Fruit fly (Drosophila melanogaster) whole organism, embryonic: ENCODE data around the gene CG10211.

Experiments used
- Antp ChIP-seq: fragments of 200-800 bp; sonication (Bioruptor generic); optimal IDR thresholded peaks from 3 replicates; lab custom pipeline; 2016; ENCODE audit warnings: missing biosample characterization, missing genetic modification characterization
- B-H2 ChIP-seq: fragments of 200-800 bp; sonication (Bioruptor generic); optimal IDR thresholded peaks from 2 replicates; lab custom pipeline; 2018; ENCODE audit warnings: missing biosample characterization, mild to moderate bottlenecking, missing genetic modification characterization
- CG10209 ChIP-seq: fragments of 200-800 bp; sonication (Bioruptor generic); optimal IDR thresholded peaks from 3 replicates; lab custom pipeline; 2017; ENCODE audit warnings: missing biosample characterization, mild to moderate bottlenecking, missing genetic modification characterization, missing genetic modification reagents
- CG12104 ChIP-seq: fragments of 200-800 bp; sonication (Bioruptor generic); optimal IDR thresholded peaks from 3 replicates; lab custom pipeline; 2016; ENCODE audit warnings: missing biosample characterization, missing genetic modification characterization
- CG12744 ChIP-seq: fragments of 200-800 bp; sonication (Bioruptor generic); optimal IDR thresholded peaks from 2 replicates; lab custom pipeline; 2016; ENCODE audit warnings: missing biosample characterization, missing genetic modification characterization
- CG12942 ChIP-seq: fragments of 200-800 bp; sonication (Bioruptor generic); optimal IDR thresholded peaks from 3 replicates; lab custom pipeline; 2016; ENCODE audit warnings: missing biosample characterization, missing genetic modification characterization
- CG13894 ChIP-seq: fragments of 200-800 bp; sonication (Bioruptor generic); optimal IDR thresholded peaks from 3 replicates; lab custom pipeline; 2018; ENCODE audit warnings: missing biosample characterization, mild to moderate bottlenecking, missing genetic modification characterization, moderate library complexity
- CG14965 ChIP-seq: fragments of 200-800 bp; sonication (Bioruptor generic); optimal IDR thresholded peaks from 2 replicates; lab custom pipeline; 2016; ENCODE audit warnings: missing biosample characterization, missing genetic modification characterization, borderline replicate concordance
- CG17186 ChIP-seq: fragments of 200-800 bp; sonication (Bioruptor generic); optimal IDR thresholded peaks from 3 replicates; lab custom pipeline; 2017; ENCODE audit warnings: missing biosample characterization, missing genetic modification reagents, missing genetic modification characterization
- CG2202 ChIP-seq: fragments of 200-800 bp; sonication (Bioruptor generic); optimal IDR thresholded peaks from 2 replicates; lab custom pipeline; 2018; ENCODE audit warnings: missing biosample characterization, mild to moderate bottlenecking, missing genetic modification characterization
- CG4707 ChIP-seq: fragments of 200-800 bp; sonication (Bioruptor generic); optimal IDR thresholded peaks from 2 replicates; lab custom pipeline; 2018; ENCODE audit warnings: missing biosample characterization, mild to moderate bottlenecking, missing genetic modification characterization, moderate library complexity
- CG8281 ChIP-seq: fragments of 200-800 bp; sonication (Bioruptor generic); optimal IDR thresholded peaks from 2 replicates; lab custom pipeline; 2018; ENCODE audit warnings: missing biosample characterization, mild to moderate bottlenecking, missing genetic modification characterization, moderate library complexity
- CG8944 ChIP-seq: fragments of 200-800 bp; sonication (Bioruptor generic); optimal IDR thresholded peaks from 3 replicates; lab custom pipeline; 2016; ENCODE audit warnings: missing biosample characterization, missing genetic modification characterization
- CG9215 ChIP-seq: fragments of 200-800 bp; sonication (Bioruptor generic); IDR thresholded peaks from 2 replicates; pipeline ENCODE4 v1.3.6; 2022; ENCODE audit warnings: missing biosample characterization, missing genetic modification characterization
- CG9609 ChIP-seq: fragments of 200-800 bp; sonication (Bioruptor generic); optimal IDR thresholded peaks from 3 replicates; lab custom pipeline; 2016; ENCODE audit warnings: missing biosample characterization, missing genetic modification characterization
- D19A ChIP-seq: fragments of 200-800 bp; optimal IDR thresholded peaks from 3 replicates; lab custom pipeline; 2019; ENCODE audit warnings: missing biosample characterization, mild to moderate bottlenecking, missing genetic modification characterization, moderate library complexity
- Ets65A ChIP-seq: fragments of 200-800 bp; sonication (Bioruptor generic); peaks from one replicate; lab custom pipeline; 2016; ENCODE audit warnings: missing biosample characterization, missing genetic modification characterization
- Fer1 ChIP-seq: fragments of 200-800 bp; sonication (Bioruptor generic); optimal IDR thresholded peaks from 2 replicates; lab custom pipeline; 2017; ENCODE audit warnings: missing biosample characterization, mild to moderate bottlenecking, missing genetic modification characterization
- Fer3 ChIP-seq: fragments of 200-800 bp; sonication (Bioruptor generic); optimal IDR thresholded peaks from 2 replicates; lab custom pipeline; 2018; ENCODE audit warnings: missing biosample characterization, mild to moderate bottlenecking, missing genetic modification characterization, moderate library complexity
- HLH4C ChIP-seq: fragments of 200-800 bp; sonication (Bioruptor generic); IDR thresholded peaks from 3 replicates; pipeline ENCODE4 v1.3.6; 2022; ENCODE audit warnings: missing biosample characterization, missing genetic modification characterization; ENCODE audit not compliant: partially characterized antibody
- Hey ChIP-seq: fragments of 200-800 bp; sonication (Bioruptor generic); optimal IDR thresholded peaks from 3 replicates; lab custom pipeline; 2018; ENCODE audit warnings: missing biosample characterization, mild to moderate bottlenecking, missing genetic modification characterization
- Mrtf ChIP-seq: fragments of 200-800 bp; sonication (Bioruptor generic); IDR thresholded peaks from 3 replicates; pipeline ENCODE4 v1.3.6; 2022; ENCODE audit warnings: missing biosample characterization, missing genetic modification characterization
- Neu2 ChIP-seq: fragments of 200-800 bp; sonication (Bioruptor generic); optimal IDR thresholded peaks from 3 replicates; lab custom pipeline; 2016; ENCODE audit warnings: missing biosample characterization, missing genetic modification characterization, borderline replicate concordance
- Nf-YB ChIP-seq: fragments of 200-800 bp; sonication (Bioruptor generic); optimal IDR thresholded peaks from 3 replicates; lab custom pipeline; 2019; ENCODE audit warnings: missing biosample characterization, mild to moderate bottlenecking, missing genetic modification characterization, moderate library complexity
- Oaz ChIP-seq: fragments of 200-800 bp; sonication (Bioruptor generic); IDR thresholded peaks from 2 replicates; pipeline ENCODE4 v1.3.6; 2022; ENCODE audit warnings: missing biosample characterization, missing genetic modification characterization
- ase ChIP-seq: fragments of 200-800 bp; sonication (Bioruptor generic); IDR thresholded peaks from 3 replicates; pipeline ENCODE4 v1.3.6; 2022; ENCODE audit warnings: missing biosample characterization, missing genetic modification characterization
- caup ChIP-seq: fragments of 200-800 bp; sonication (Bioruptor generic); optimal IDR thresholded peaks from 3 replicates; lab custom pipeline; 2017; ENCODE audit warnings: missing biosample characterization, mild to moderate bottlenecking, missing genetic modification characterization, moderate library complexity; ENCODE audit not compliant: severe bottlenecking
- cwo ChIP-seq: fragments of 200-800 bp; sonication (Bioruptor generic); optimal IDR thresholded peaks from 3 replicates; lab custom pipeline; 2017; ENCODE audit warnings: missing biosample characterization, missing genetic modification characterization, mild to moderate bottlenecking, moderate library complexity, missing genetic modification reagents
- dm ChIP-seq: fragments of 200-800 bp; sonication (Bioruptor generic); optimal IDR thresholded peaks from 3 replicates; lab custom pipeline; 2016; ENCODE audit warnings: missing biosample characterization, missing genetic modification characterization
- gem ChIP-seq: fragments of 200-800 bp; sonication (Bioruptor generic); optimal IDR thresholded peaks from 2 replicates; lab custom pipeline; 2019; ENCODE audit warnings: missing biosample characterization, mild to moderate bottlenecking, missing genetic modification characterization, moderate library complexity
- hbn ChIP-seq: fragments of 200-800 bp; sonication (Bioruptor generic); IDR thresholded peaks from 2 replicates; pipeline ENCODE4 v1.3.6; 2022; ENCODE audit warnings: missing biosample characterization, missing genetic modification characterization; ENCODE audit not compliant: partially characterized antibody
- hkb ChIP-seq, 2 experiments: fragments of 200-800 bp in 1 of 2; fragments of >200 bp in 1 of 2; sonication (Bioruptor generic) in 1 of 2; IDR thresholded peaks in 1 of 2; optimal IDR thresholded peaks in 1 of 2; 2 replicates each; pipeline versions ENCODE4 v1.3.6 to Lab custom; 2017 to 2022; ENCODE audit warnings: missing biosample characterization in 1 of 2, missing genetic modification characterization in 1 of 2
- kni ChIP-seq: fragments of 200-800 bp; sonication (Bioruptor generic); optimal IDR thresholded peaks from 3 replicates; lab custom pipeline; 2017; ENCODE audit warnings: mild to moderate bottlenecking, missing biosample characterization, missing genetic modification reagents, missing genetic modification characterization
- knrl ChIP-seq: fragments of 200-800 bp; sonication (Bioruptor generic); IDR thresholded peaks from 3 replicates; pipeline ENCODE4 v1.3.6; 2022; ENCODE audit warnings: missing biosample characterization, missing genetic modification characterization; ENCODE audit not compliant: partially characterized antibody
- lab ChIP-seq: fragments of 200-800 bp; sonication (Bioruptor generic); optimal IDR thresholded peaks from 3 replicates; lab custom pipeline; 2017; ENCODE audit warnings: missing biosample characterization, missing genetic modification characterization, mild to moderate bottlenecking, moderate library complexity, missing genetic modification reagents
- lilli ChIP-seq: fragments of 200-800 bp; sonication (Bioruptor generic); optimal IDR thresholded peaks from 3 replicates; lab custom pipeline; 2016; ENCODE audit warnings: missing biosample characterization, missing genetic modification characterization
- nmo ChIP-seq: fragments of 200-800 bp; sonication (Bioruptor generic); optimal IDR thresholded peaks from 2 replicates; lab custom pipeline; 2018; ENCODE audit warnings: missing biosample characterization, mild to moderate bottlenecking, missing genetic modification characterization, moderate library complexity
- otp ChIP-seq: fragments of 200-800 bp; sonication (Bioruptor generic); IDR thresholded peaks from 3 replicates; pipeline ENCODE4, ENCODE4 v1.3.6; 2022; ENCODE audit warnings: missing biosample characterization, missing genetic modification characterization
- sd ChIP-seq: fragments of 200-800 bp; sonication (Bioruptor generic); optimal IDR thresholded peaks from 3 replicates; lab custom pipeline; 2018; ENCODE audit warnings: missing biosample characterization, mild to moderate bottlenecking, missing genetic modification characterization, moderate library complexity
- sob ChIP-seq: fragments of 200-800 bp; sonication (Bioruptor generic); IDR thresholded peaks from 2 replicates; pipeline ENCODE4 v1.3.6; 2022; ENCODE audit warnings: missing biosample characterization, missing genetic modification characterization
- tap ChIP-seq: fragments of 200-800 bp; optimal IDR thresholded peaks from 3 replicates; lab custom pipeline; 2019; ENCODE audit warnings: missing biosample characterization, mild to moderate bottlenecking, missing genetic modification characterization, moderate library complexity
- tio ChIP-seq: fragments of 200-800 bp; sonication (Bioruptor generic); optimal IDR thresholded peaks from 2 replicates; lab custom pipeline; 2017; ENCODE audit warnings: missing biosample characterization, missing genetic modification characterization, inconsistent platforms
- tx ChIP-seq: fragments of 200-800 bp; sonication (Bioruptor generic); optimal IDR thresholded peaks from 2 replicates; lab custom pipeline; 2016; ENCODE audit warnings: missing biosample characterization, missing genetic modification characterization
- usp ChIP-seq: fragments of >200 bp; optimal IDR thresholded peaks from 2 replicates; lab custom pipeline; 2017; ENCODE audit warnings: missing biosample characterization, missing genetic modification characterization
- vfl ChIP-seq: fragments of 200-800 bp; sonication (Bioruptor generic); optimal IDR thresholded peaks from 2 replicates; lab custom pipeline; 2016; ENCODE audit warnings: missing biosample characterization, missing genetic modification characterization
- wek ChIP-seq: fragments of 200-800 bp; sonication (Bioruptor generic); optimal IDR thresholded peaks from 3 replicates; lab custom pipeline; 2018; ENCODE audit warnings: missing biosample characterization, mild to moderate bottlenecking, missing genetic modification characterization, moderate library complexity
- wor ChIP-seq: fragments of 200-800 bp; sonication (Bioruptor generic); IDR thresholded peaks from 2 replicates; pipeline ENCODE4 v1.3.6; 2022; ENCODE audit warnings: missing biosample characterization, missing genetic modification characterization

Gene CG10211

DNA sequence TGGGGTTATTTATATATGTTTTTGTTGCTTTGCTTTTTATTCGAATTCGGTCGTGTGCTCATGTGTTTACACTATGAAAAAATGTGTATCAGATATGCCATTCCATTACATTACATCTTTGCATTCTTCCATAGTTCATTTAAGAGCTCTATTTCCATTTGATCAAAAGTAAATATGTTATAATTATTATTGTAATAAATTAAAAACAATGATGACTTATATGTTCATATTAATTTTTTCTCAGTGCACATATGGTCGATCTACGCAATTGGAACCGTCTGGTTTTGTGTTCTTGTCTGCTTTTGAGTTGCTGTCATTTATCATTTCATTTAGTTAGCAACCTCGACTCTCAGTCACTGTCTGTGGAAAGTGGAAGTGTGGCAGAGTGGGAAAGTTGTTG is 39.8 kb upstream of the CG10211 start (continued):
- TF ChIP-seq Neu2 (no peak), otp (GFP tag; lab: Robert Waterston, UW) (peak; percentile 92; the same call in 2 of the 3 replicates), CG12744 (GFP tag; lab: Kevin White, UChicago) (no peak), Hey (tag; lab: Kevin White, UChicago) (no peak), sob (GFP tag; lab: Robert Waterston, UW) (no peak; the same call in 1 of the 2 replicates), nmo (GFP tag; lab: Kevin White, UChicago) (peak; percentile 97), CG13894 (tag; lab: Kevin White, UChicago) (no peak), tx (peak; percentile 33), knrl (GFP tag; lab: Robert Waterston, UW) (no peak), usp (GFP tag; lab: Kevin White, UChicago) (no peak), Mrtf (GFP tag; lab: Robert Waterston, UW) (peak; percentile 74; the same call in 2 of the 3 replicates), CG12104 (peak; percentile 84), gem (tag; lab: Kevin White, UChicago) (peak; percentile 96), Nf-YB (GFP tag; lab: Kevin White, UChicago) (peak; percentile 78), CG14965 (GFP tag; lab: Kevin White, UChicago) (no peak), tap (tag; lab: Kevin White, UChicago) (peak; percentile 91), CG17186 (GFP tag; lab: Kevin White, UChicago) (peak; percentile 5), tio (peak; percentile 78), CG8944 (peak; percentile 21), lab (GFP tag; lab: Kevin White, UChicago) (peak; percentile 90), cwo (GFP tag; lab: Kevin White, UChicago) (peak; percentile 76), wek (peak; percentile 53), CG9609 (no peak), hkb (optimal IDR thresholded peaks at IDR 0.05; lab: Kevin White, UChicago) (no peak), hkb (GFP tag; IDR thresholded peaks at IDR 0.05; lab: Robert Waterston, UW) (peak; percentile 93), HLH4C (GFP tag; lab: Robert Waterston, UW) (no peak), CG2202 (tag; lab: Kevin White, UChicago) (peak; percentile 91), B-H2 (GFP tag; lab: Kevin White, UChicago) (peak; percentile 33), sd (tag; lab: Kevin White, UChicago) (peak; percentile 81), vfl (GFP tag; lab: Kevin White, UChicago) (no peak), caup (GFP tag; lab: Kevin White, UChicago) (peak; percentile 83), CG9215 (GFP tag; lab: Robert Waterston, UW) (peak; percentile 76), D19A (peak; percentile 95), lilli (GFP tag; lab: Kevin White, UChicago) (peak; percentile 69), Oaz (no peak; the same call in 1 of the 2 replicates), kni (GFP tag; lab: Kevin White, UChicago) (peak; percentile 39), Fer1 (no peak), wor (peak; percentile 87), CG12942 (GFP tag; lab: Kevin White, UChicago) (peak; percentile 77)

DNA sequence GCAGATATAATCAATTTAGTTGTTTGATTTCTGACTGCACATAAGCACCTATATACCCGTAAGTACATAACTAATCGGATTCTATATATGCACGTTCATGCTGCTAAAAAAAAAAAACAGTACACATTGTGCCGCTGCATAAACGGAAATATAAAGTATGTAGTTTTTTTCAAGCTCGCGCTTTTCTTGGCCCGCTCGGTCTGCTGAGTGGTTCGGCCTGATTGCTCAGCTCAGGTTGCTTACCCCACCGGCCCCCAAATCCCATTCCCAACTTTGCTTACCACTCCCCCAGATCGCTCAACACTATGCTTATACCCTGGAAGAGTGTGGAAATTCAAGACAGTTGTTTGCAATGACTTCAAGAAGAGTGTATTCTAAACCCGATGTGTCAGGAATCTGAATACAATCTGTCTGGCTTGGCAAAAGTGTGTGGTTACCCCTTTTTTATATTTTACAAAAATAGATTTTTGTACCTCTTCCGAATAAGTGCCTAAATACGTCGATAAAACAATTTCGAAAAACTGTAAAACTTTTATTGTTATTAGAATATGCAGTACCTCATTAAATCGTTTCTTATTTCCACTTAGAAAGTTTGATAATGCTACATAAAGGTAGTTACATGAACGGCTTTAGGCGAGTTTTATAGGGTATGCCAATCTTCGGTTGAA is 38.6 kb upstream of the CG10211 start:
- TF ChIP-seq CG10209 (GFP tag; lab: Kevin White, UChicago) (no peak), dm (GFP tag; lab: Kevin White, UChicago) (no peak), Fer3 (tag; lab: Kevin White, UChicago) (no peak), ase (GFP tag; lab: Robert Waterston, UW) (no peak), CG4707 (GFP tag; lab: Kevin White, UChicago) (no peak), hbn (GFP tag; lab: Robert Waterston, UW) (no peak), Ets65A (GFP tag; lab: Kevin White, UChicago) (no peak), CG8281 (tag; lab: Kevin White, UChicago) (no peak), Antp (GFP tag; lab: Kevin White, UChicago) (no peak)
